Fruit fly (Drosophila melanogaster): ENCODE results near the gene CG12698.
A peak's percentile ranks its signal among the peaks of the same experiment; 100 is the strongest.

CG12698 gene

dm6 chrX:15974125-15974524 lies 31.8 kb upstream of the CG12698 start, which contains the start of gene Or13a:
Gene Or13a (plus strand): TSS chrX:15974425.
- TF ChIP-seq topi (GFP tag; optimal IDR thresholded peaks at IDR 0.05) (no peak), Sox15 (GFP tag; optimal IDR thresholded peaks at IDR 0.05) (no peak), Sox14 (GFP tag; optimal IDR thresholded peaks at IDR 0.05) (no peak), CG8119 (GFP tag; IDR thresholded peaks at IDR 0.05) (no peak), achi (GFP tag; optimal IDR thresholded peaks at IDR 0.05) (no peak), net (GFP tag; optimal IDR thresholded peaks at IDR 0.05) (no peak), CG11294 (GFP tag; IDR thresholded peaks at IDR 0.05) (no peak), CG32006 (GFP tag; optimal IDR thresholded peaks at IDR 0.05) (no peak), CG6854 (GFP tag; optimal IDR thresholded peaks at IDR 0.05) (no peak), Sox102F (GFP tag; optimal IDR thresholded peaks at IDR 0.05) (no peak)

DNA sequence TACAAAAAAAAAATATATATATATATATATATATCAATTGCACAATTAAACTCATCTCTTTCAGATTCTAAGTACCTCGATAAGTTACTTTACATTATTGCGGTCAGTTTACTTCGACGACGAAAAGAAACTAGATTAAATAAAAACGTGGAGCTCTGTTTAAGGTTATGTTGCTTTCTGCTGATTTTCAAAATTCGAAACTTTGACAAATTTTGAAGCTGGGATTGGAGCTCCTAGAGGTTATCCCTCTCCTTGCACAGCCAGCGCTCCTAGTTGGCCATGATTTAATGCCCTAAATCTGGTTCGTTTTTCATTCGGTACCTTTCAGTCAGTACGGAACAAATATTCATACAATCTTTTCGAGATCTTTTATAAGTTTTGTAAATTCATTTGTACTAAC lies 29.4 kb upstream of the CG12698 start, which contains the start of gene CG42766:
Gene CG42766 (plus strand): TSS at position 301 of the 400 bp plus-strand sequence.
- no peak for TF ChIP-seq CG6276 (GFP tag; optimal IDR thresholded peaks at IDR 0.05)

DNA sequence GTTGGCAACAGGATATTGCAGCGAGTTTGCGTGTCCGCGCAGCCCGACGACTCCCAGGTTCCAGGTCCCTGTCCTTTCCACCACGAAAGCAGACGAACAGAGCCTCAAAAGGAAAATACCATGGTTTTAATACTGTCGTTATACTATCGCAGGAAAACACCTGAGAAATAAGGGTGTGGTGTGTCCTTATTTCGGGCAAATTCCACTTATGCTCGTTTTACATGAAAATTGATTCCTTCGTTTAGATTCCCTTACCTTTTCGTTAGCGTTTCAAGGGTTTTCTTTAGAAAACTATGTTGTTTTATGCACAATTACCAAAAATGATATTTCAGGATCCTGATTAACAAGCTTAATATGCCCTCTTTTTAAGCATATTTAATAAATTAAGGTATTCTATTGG lies 23.1 kb upstream of the CG12698 start, which contains the start of gene Cep164:
Gene Cep164 (minus strand): TSS at position 101 of the 400 bp plus-strand sequence.
- TF ChIP-seq CG6163 (GFP tag; IDR thresholded peaks at IDR 0.05) (no peak), lz (GFP tag; optimal IDR thresholded peaks at IDR 0.05) (no peak), net (GFP tag; optimal IDR thresholded peaks at IDR 0.05) (no peak)

dm6 chrX:15983501-15983900 lies 22.4 kb upstream of the CG12698 start, which contains the start of gene Slc25A46a:
Gene Slc25A46a (plus strand): TSS chrX:15983772.
- peak; percentile 17 for TF ChIP-seq esn (GFP tag; optimal IDR thresholded peaks at IDR 0.05)
- peak; percentile 66 for TF ChIP-seq svp (GFP tag)
- peak; percentile 46 for TF ChIP-seq Eip78C (GFP tag)
- TF ChIP-seq topi (GFP tag; optimal IDR thresholded peaks at IDR 0.05): no peak
- TF ChIP-seq CG10631 (GFP tag; optimal IDR thresholded peaks at IDR 0.05): peak; percentile 17
- peak; percentile 7 for TF ChIP-seq CG3032 (tag; optimal IDR thresholded peaks at IDR 0.05)
- no peak for TF ChIP-seq fkh (GFP tag; optimal IDR thresholded peaks at IDR 0.05)
- peak; percentile 7 for TF ChIP-seq cyc (GFP tag; optimal IDR thresholded peaks at IDR 0.05)
- no peak for TF ChIP-seq Eip75B (GFP tag; optimal IDR thresholded peaks at IDR 0.05)
- no peak for TF ChIP-seq Hr38 (GFP tag; optimal IDR thresholded peaks at IDR 0.05)
- no peak for TF ChIP-seq CG15336 (GFP tag; IDR thresholded peaks at IDR 0.05)
- TF ChIP-seq dac (GFP tag; optimal IDR thresholded peaks at IDR 0.05): no peak

dm6 chrX:15986654-15987053 lies 19.3 kb upstream of the CG12698 start, which contains the start of gene ND-20:
Gene ND-20 (minus strand): TSS chrX:15986808.
- TF ChIP-seq esn (GFP tag; optimal IDR thresholded peaks at IDR 0.05): peak; percentile 2
- TF ChIP-seq Eip75B (GFP tag; optimal IDR thresholded peaks at IDR 0.05): no peak
- TF ChIP-seq topi (GFP tag; optimal IDR thresholded peaks at IDR 0.05): no peak
- TF ChIP-seq CG4318 (GFP tag; optimal IDR thresholded peaks at IDR 0.05): no peak
- TF ChIP-seq CG6808 (GFP tag; optimal IDR thresholded peaks at IDR 0.05): no peak
- peak; percentile 10 for TF ChIP-seq CG31627 (GFP tag; optimal IDR thresholded peaks at IDR 0.05)
- TF ChIP-seq CG6163 (GFP tag; IDR thresholded peaks at IDR 0.05): no peak
- no peak for TF ChIP-seq CG10669 (GFP tag; optimal IDR thresholded peaks at IDR 0.05)
- no peak for TF ChIP-seq Met (GFP tag; optimal IDR thresholded peaks at IDR 0.05)
- TF ChIP-seq ss (GFP tag; optimal IDR thresholded peaks at IDR 0.05): no peak
- no peak for TF ChIP-seq Gug (GFP tag; IDR thresholded peaks at IDR 0.05)
- no peak for TF ChIP-seq CG11762 (GFP tag; optimal IDR thresholded peaks at IDR 0.05; ENCODE audit: insufficient read depth)
- TF ChIP-seq CG15336 (GFP tag; IDR thresholded peaks at IDR 0.05): no peak
- TF ChIP-seq fd85E (GFP tag; optimal IDR thresholded peaks at IDR 0.05): no peak
- TF ChIP-seq Hr38 (GFP tag; optimal IDR thresholded peaks at IDR 0.05): no peak
- no peak for TF ChIP-seq dsx (GFP tag; optimal IDR thresholded peaks at IDR 0.05; ENCODE audit: poor library complexity, severe bottlenecking)
- no peak for TF ChIP-seq Blimp-1 (GFP tag; optimal IDR thresholded peaks at IDR 0.05)
- no peak for TF ChIP-seq fd59A (GFP tag; optimal IDR thresholded peaks at IDR 0.05)
- TF ChIP-seq svp (GFP tag): peak; percentile 83
- TF ChIP-seq OdsH (GFP tag; optimal IDR thresholded peaks at IDR 0.05): no peak
- TF ChIP-seq achi (GFP tag; optimal IDR thresholded peaks at IDR 0.05): no peak
- no peak for TF ChIP-seq Sox15 (GFP tag; optimal IDR thresholded peaks at IDR 0.05)
- no peak for TF ChIP-seq Lpt (GFP tag; optimal IDR thresholded peaks at IDR 0.05)
- TF ChIP-seq Hr39 (GFP tag; optimal IDR thresholded peaks at IDR 0.05): peak; percentile 39
- TF ChIP-seq salr (GFP tag; optimal IDR thresholded peaks at IDR 0.05): no peak
- no peak for TF ChIP-seq Smox (GFP tag; optimal IDR thresholded peaks at IDR 0.05)
- no peak for TF ChIP-seq CG7368 (GFP tag; optimal IDR thresholded peaks at IDR 0.05)
- TF ChIP-seq eg (GFP tag; IDR thresholded peaks at IDR 0.05): no peak
- no peak for TF ChIP-seq Eip93F (GFP tag; optimal IDR thresholded peaks at IDR 0.05)
